Worm (Caenorhabditis elegans): ENCODE data around the gene idpa-3.

DNA sequence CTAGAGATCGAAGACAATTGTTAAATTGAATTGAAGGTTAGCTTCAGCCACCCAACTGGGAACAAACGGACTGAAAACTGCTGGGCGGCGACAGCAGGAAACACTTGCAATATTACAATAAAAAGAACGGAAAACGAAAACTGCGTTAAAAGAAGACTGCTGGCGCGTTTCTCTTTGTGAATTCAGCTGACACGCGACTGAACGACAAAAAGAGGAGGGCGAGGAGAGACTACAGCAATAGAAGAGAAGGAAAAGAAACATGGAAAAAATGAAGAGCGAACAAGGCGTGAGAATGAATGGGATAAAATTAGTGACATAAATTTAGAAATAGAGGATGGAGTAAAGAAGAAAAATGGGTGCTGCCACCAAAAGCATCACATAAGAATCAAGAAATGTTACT, 41.4 kb downstream of the idpa-3 start:
- TF ChIP-seq elt-3 (tag; optimal IDR thresholded peaks at IDR 0.05) (no peak), lin-13 (tag; optimal IDR thresholded peaks at IDR 0.05) (no peak), blmp-1 (tag; optimal IDR thresholded peaks at IDR 0.05) (no peak), lsy-2 (tag; optimal IDR thresholded peaks at IDR 0.05) (peak; percentile 54), snpc-4 (tag; optimal IDR thresholded peaks at IDR 0.05) (no peak), unc-62 (GFP tag; optimal IDR thresholded peaks at IDR 0.05) (peak; percentile 78), mls-2 (tag; optimal IDR thresholded peaks at IDR 0.05) (no peak)

Measured in whole organism, mixed stage, embryonic.